Worm (Caenorhabditis elegans): ENCODE results near the gene srb-19.
A peak's percentile ranks its signal among the peaks of the same experiment; 100 is the strongest.
"Not testable (repeated sequence)": the region's sequence is repeated elsewhere in the genome, so short reads cannot be mapped to it uniquely, and the experiment has no call there.

srb-19 gene

ce11 chrV:7551821-7552220 is 31.8 kb upstream of the srb-19 start, which contains the start of gene F19F10.3:
Gene F19F10.3, plus strand, starts transcription at chrV:7552121.
- no peak for TF ChIP-seq die-1 (tag; optimal IDR thresholded peaks at IDR 0.05)

- TF ChIP-seq die-1 (tag; optimal IDR thresholded peaks at IDR 0.05): peak; percentile 59
- peak; percentile 70 for TF ChIP-seq C17E4.6 (GFP tag; IDR thresholded peaks at IDR 0.05)
- peak; percentile 27; the same call in 1 of the 2 replicates for TF ChIP-seq ceh-100 (GFP tag; IDR thresholded peaks at IDR 0.05)
- peak; percentile 53; the same call in 1 of the 2 replicates for TF ChIP-seq B0019.2 (GFP tag; conservative IDR thresholded peaks at IDR 0.05)
- TF ChIP-seq athp-1 (tag; optimal IDR thresholded peaks at IDR 0.05): peak; percentile 47
- peak; percentile 51; the same call in 1 of the 2 replicates for TF ChIP-seq sea-2 (GFP tag; IDR thresholded peaks at IDR 0.05)
- TF ChIP-seq ceh-40 (GFP tag; IDR thresholded peaks at IDR 0.05): peak; percentile 77; the same call in 1 of the 2 replicates
- peak; percentile 97 for TF ChIP-seq lin-26 (GFP tag; IDR thresholded peaks at IDR 0.05)
- TF ChIP-seq cebp-2 (GFP tag; IDR thresholded peaks at IDR 0.05): 0 out of 2 replicates have a peak, but pooled peaks have one; percentile 71
- TF ChIP-seq egl-44 (GFP tag; IDR thresholded peaks at IDR 0.05): peak; percentile 93
- TF ChIP-seq F37B4.10 (GFP tag; IDR thresholded peaks at IDR 0.05): 0 out of 2 replicates have a peak, but pooled peaks have one; percentile 11
- peak; percentile 69 for TF ChIP-seq pbrm-1 (GFP tag; IDR thresholded peaks at IDR 0.05)
- 0 out of 2 replicates have a peak, but pooled peaks have one; percentile 59 for TF ChIP-seq lag-1 (GFP tag; IDR thresholded peaks at IDR 0.05)
- TF ChIP-seq ekl-4 (GFP tag; IDR thresholded peaks at IDR 0.05): peak; percentile 83; the same call in 1 of the 2 replicates
- peak; percentile 63; the same call in 1 of the 2 replicates for TF ChIP-seq madf-3 (GFP tag; IDR thresholded peaks at IDR 0.05)
- peak; percentile 47 for TF ChIP-seq mxl-1 (tag; optimal IDR thresholded peaks at IDR 0.05)
- TF ChIP-seq F52B5.7 (tag; optimal IDR thresholded peaks at IDR 0.05): peak; percentile 50
- TF ChIP-seq nfya-2 (GFP tag; IDR thresholded peaks at IDR 0.05): 0 out of 2 replicates have a peak, but pooled peaks have one; percentile 23
- TF ChIP-seq nhr-120 (GFP tag; IDR thresholded peaks at IDR 0.05): peak; percentile 72; the same call in 1 of the 2 replicates
- TF ChIP-seq ceh-91 (GFP tag; IDR thresholded peaks at IDR 0.05): peak; percentile 47; the same call in 1 of the 2 replicates
- TF ChIP-seq aptf-3 (GFP tag; IDR thresholded peaks at IDR 0.05): peak; percentile 93
- peak; percentile 78 for TF ChIP-seq aptf-2 (GFP tag; conservative IDR thresholded peaks at IDR 0.05)
- peak; percentile 57 for TF ChIP-seq hmg-1.2 (GFP tag; IDR thresholded peaks at IDR 0.05)
- TF ChIP-seq nhr-90 (tag; optimal IDR thresholded peaks at IDR 0.05): peak; percentile 58
- TF ChIP-seq lin-54 (GFP tag; optimal IDR thresholded peaks at IDR 0.05): peak; percentile 57
- TF ChIP-seq egl-18 (GFP tag; IDR thresholded peaks at IDR 0.05): 0 out of 2 replicates have a peak, but pooled peaks have one; percentile 57
- peak; percentile 84; the same call in 1 of the 2 replicates for TF ChIP-seq bed-1 (GFP tag; IDR thresholded peaks at IDR 0.05)
- peak; percentile 45 for TF ChIP-seq him-1 (tag; optimal IDR thresholded peaks at IDR 0.05)
- peak; percentile 62 for TF ChIP-seq B0261.1 (tag; optimal IDR thresholded peaks at IDR 0.05)
- TF ChIP-seq F39B2.1 (GFP tag; IDR thresholded peaks at IDR 0.05): 0 out of 2 replicates have a peak, but pooled peaks have one; percentile 38
- peak; percentile 10 for TF ChIP-seq ztf-22 (GFP tag; optimal IDR thresholded peaks at IDR 0.05)
- peak; percentile 43 for TF ChIP-seq T07F8.4 (tag; optimal IDR thresholded peaks at IDR 0.05)
- peak; percentile 66; the same call in 1 of the 2 replicates for TF ChIP-seq bed-2 (GFP tag; IDR thresholded peaks at IDR 0.05)
- TF ChIP-seq D2030.7 (GFP tag; IDR thresholded peaks at IDR 0.05): peak; percentile 87
- TF ChIP-seq let-526 (GFP tag; IDR thresholded peaks at IDR 0.05): peak; percentile 72; the same call in 1 of the 2 replicates
- peak; percentile 81; the same call in 1 of the 2 replicates for TF ChIP-seq ceh-58 (GFP tag; IDR thresholded peaks at IDR 0.05)
- peak; percentile 71; the same call in 1 of the 2 replicates for TF ChIP-seq ztf-28 (GFP tag; IDR thresholded peaks at IDR 0.05)
- peak; percentile 85 for TF ChIP-seq tbp1 (GFP tag; optimal IDR thresholded peaks at IDR 0.05)
- TF ChIP-seq ztf-18 (tag; optimal IDR thresholded peaks at IDR 0.05): peak; percentile 30
- TF ChIP-seq ztf-25 (GFP tag; IDR thresholded peaks at IDR 0.05): peak; percentile 74; the same call in 1 of the 2 replicates
- TF ChIP-seq cebp-1 (GFP tag; IDR thresholded peaks at IDR 0.05): peak; percentile 36; the same call in 1 of the 2 replicates
- not testable (repeated sequence) for TF ChIP-seq cebp-1 (tag; optimal IDR thresholded peaks at IDR 0.05)
- peak; percentile 36; the same call in 1 of the 2 replicates for TF ChIP-seq hmg-20 (GFP tag; IDR thresholded peaks at IDR 0.05)
- TF ChIP-seq Y53F4B.3 (GFP tag; IDR thresholded peaks at IDR 0.05): peak; percentile 62; the same call in 1 of the 2 replicates
- peak; percentile 36 for TF ChIP-seq F57A8.1 (GFP tag; optimal IDR thresholded peaks at IDR 0.05)
- peak; percentile 43 for TF ChIP-seq madf-8 (GFP tag; conservative IDR thresholded peaks at IDR 0.05)
Observed at ce11 chrV:7548499-7548898, 28.5 kb upstream of the srb-19 start.

Measured in whole organism, young adult.